Fruit fly (Drosophila melanogaster) whole organism: ENCODE results near the gene CG14671.

Experiments used
- CG8478 ChIP-seq: fragments of >200 bp; optimal IDR thresholded peaks from 2 replicates; lab custom pipeline; 2018; ENCODE audit warnings: inconsistent platforms
- psq ChIP-seq: fragments of >200 bp; optimal IDR thresholded peaks from 2 replicates; lab custom pipeline; 2017
- usp ChIP-seq: fragments of >200 bp; optimal IDR thresholded peaks from 2 replicates; lab custom pipeline; 2017; ENCODE audit warnings: missing biosample characterization, missing genetic modification characterization, mixed read lengths

- no peak for TF ChIP-seq usp (GFP tag; lab: Kevin White, UChicago)
- TF ChIP-seq psq (lab: Kevin White, UChicago), result no peak
- TF ChIP-seq CG8478 (lab: Kevin White, UChicago), result no peak
These were observed 9.3 kb upstream of the CG14671 start for dm6 chr3R:5573883-5574282.
